Worm (Caenorhabditis elegans): Measurements from ENCODE around the gene W05H9.4.

The W05H9.4 gene

DNA sequence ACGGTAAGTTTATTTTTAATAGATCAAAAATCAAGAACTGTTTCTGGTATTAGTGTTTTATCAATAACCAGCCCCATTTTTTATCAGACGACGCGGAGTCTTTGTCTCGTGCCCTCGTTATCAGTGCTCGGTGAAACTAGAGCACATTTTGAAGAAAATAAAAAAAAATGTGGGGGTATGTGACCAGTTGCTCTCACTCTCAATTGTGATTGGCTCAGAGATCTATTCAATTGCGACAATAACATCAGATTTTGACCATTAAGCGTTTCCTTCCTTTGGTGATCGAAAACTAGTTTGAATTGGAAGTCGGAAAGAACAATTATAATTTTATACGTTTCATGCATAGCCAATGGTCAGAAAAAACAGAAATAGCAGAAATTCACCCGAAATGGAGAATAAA is 7.0 kb upstream of the W05H9.4 start:
- TF ChIP-seq nhr-76 (tag; optimal IDR thresholded peaks at IDR 0.05) (no peak), ceh-9 (tag; optimal IDR thresholded peaks at IDR 0.05) (no peak), unc-62 (GFP tag; optimal IDR thresholded peaks at IDR 0.05) (no peak), nhr-25 (tag; optimal IDR thresholded peaks at IDR 0.05) (no peak), elt-1 (tag; optimal IDR thresholded peaks at IDR 0.05) (no peak), egl-5 (tag; optimal IDR thresholded peaks at IDR 0.05) (no peak), lsy-12 (tag; optimal IDR thresholded peaks at IDR 0.05) (no peak), fos-1 (tag; optimal IDR thresholded peaks at IDR 0.05) (no peak), lin-15B (tag; optimal IDR thresholded peaks at IDR 0.05) (no peak), sea-2 (GFP tag; optimal IDR thresholded peaks at IDR 0.05) (no peak), R02D3.7 (tag; optimal IDR thresholded peaks at IDR 0.05) (no peak), zag-1 (tag; optimal IDR thresholded peaks at IDR 0.05) (no peak), elt-3 (tag; optimal IDR thresholded peaks at IDR 0.05) (no peak), eor-1 (tag; optimal IDR thresholded peaks at IDR 0.05) (no peak), unc-39 (tag; optimal IDR thresholded peaks at IDR 0.05) (no peak), aly-2 (tag; optimal IDR thresholded peaks at IDR 0.05) (no peak), fkh-10 (GFP tag; optimal IDR thresholded peaks at IDR 0.05) (no peak), ztf-11 (tag; optimal IDR thresholded peaks at IDR 0.05) (no peak), nhr-237 (tag; optimal IDR thresholded peaks at IDR 0.05) (no peak), lin-39 (tag; optimal IDR thresholded peaks at IDR 0.05) (no peak), hmg-11 (tag; optimal IDR thresholded peaks at IDR 0.05) (no peak), snpc-4 (tag; optimal IDR thresholded peaks at IDR 0.05) (no peak), nfya-1 (tag; optimal IDR thresholded peaks at IDR 0.05; ENCODE audit: insufficient read depth) (peak; percentile 52), nhr-43 (tag; optimal IDR thresholded peaks at IDR 0.05; ENCODE audit: poor library complexity, severe bottlenecking) (no peak), ZK546.5 (tag; optimal IDR thresholded peaks at IDR 0.05) (no peak), egl-27 (tag; optimal IDR thresholded peaks at IDR 0.05) (no peak), daf-12 (tag; optimal IDR thresholded peaks at IDR 0.05) (no peak), ztf-4 (tag; optimal IDR thresholded peaks at IDR 0.05) (no peak), mdl-1 (tag; optimal IDR thresholded peaks at IDR 0.05) (no peak), ama-1 (optimal IDR thresholded peaks at IDR 0.05) (peak; percentile 51), jun-1 (tag; optimal IDR thresholded peaks at IDR 0.05) (peak; percentile 38), ceh-16 (tag; optimal IDR thresholded peaks at IDR 0.05) (no peak), elt-2 (tag; optimal IDR thresholded peaks at IDR 0.05) (peak; percentile 92), pqm-1 (tag; optimal IDR thresholded peaks at IDR 0.05) (peak; percentile 89), mml-1 (tag; optimal IDR thresholded peaks at IDR 0.05) (no peak), tbx-2 (tag; optimal IDR thresholded peaks at IDR 0.05) (no peak), nhr-77 (tag; optimal IDR thresholded peaks at IDR 0.05) (no peak), ceh-28 (tag; optimal IDR thresholded peaks at IDR 0.05) (no peak), pha-4 (tag; optimal IDR thresholded peaks at IDR 0.05) (peak; percentile 54), nhr-23 (tag; optimal IDR thresholded peaks at IDR 0.05) (no peak), nhr-67 (tag; optimal IDR thresholded peaks at IDR 0.05) (no peak), nhr-28 (tag; optimal IDR thresholded peaks at IDR 0.05) (no peak), fkh-2 (tag; optimal IDR thresholded peaks at IDR 0.05) (no peak), nhr-11 (tag; optimal IDR thresholded peaks at IDR 0.05) (no peak), skn-1 (tag; optimal IDR thresholded peaks at IDR 0.05) (no peak)

DNA sequence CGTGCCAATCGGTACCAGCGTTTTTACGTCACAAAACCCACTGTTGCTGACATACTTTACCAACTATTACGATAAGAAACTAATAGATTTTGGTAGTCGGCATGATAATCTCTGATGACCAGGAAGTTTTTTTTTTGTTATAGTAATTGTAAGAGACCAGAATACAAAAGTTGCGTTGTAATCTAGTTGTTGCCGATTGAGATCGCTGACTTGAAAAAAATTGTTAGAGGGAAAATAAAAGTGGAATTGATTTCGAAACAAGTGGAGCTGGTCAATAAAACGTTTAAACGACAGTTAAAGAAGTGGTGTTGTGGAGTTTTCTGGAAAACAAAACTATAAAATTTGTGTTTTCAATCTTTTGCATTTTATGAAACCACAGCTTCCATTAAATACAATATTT is 6.5 kb upstream of the W05H9.4 start:
- TF ChIP-seq nhr-76 (tag; optimal IDR thresholded peaks at IDR 0.05) (no peak), mdl-1 (tag; optimal IDR thresholded peaks at IDR 0.05) (no peak), ceh-28 (tag; optimal IDR thresholded peaks at IDR 0.05) (peak; percentile 2), pqm-1 (tag; optimal IDR thresholded peaks at IDR 0.05) (peak; percentile 31), snpc-4 (tag; optimal IDR thresholded peaks at IDR 0.05) (no peak), nhr-23 (tag; optimal IDR thresholded peaks at IDR 0.05) (peak; percentile 31), nhr-77 (tag; optimal IDR thresholded peaks at IDR 0.05) (no peak)

Measured in whole organism, L3 larva.